Worm (Caenorhabditis elegans) whole organism, L2 larva: ENCODE measurements around the gene Y54F10BM.12.
A peak's percentile ranks its signal among the peaks of the same experiment; 100 is the strongest.

Experiments used
- C34F6.9 ChIP-seq: fragments of 150-350 bp; optimal IDR thresholded peaks from 2 replicates; lab custom pipeline; 2014; ENCODE audit warnings: missing biosample characterization, missing genetic modification characterization
- F13H6.1 ChIP-seq: sonication (generic microtip); optimal IDR thresholded peaks from 2 replicates; lab custom pipeline; 2016; ENCODE audit warnings: missing genetic modification characterization, missing compliant biosample characterization
- R02D3.7 ChIP-seq: fragments of 150-350 bp; optimal IDR thresholded peaks from 2 replicates; lab custom pipeline; 2014; ENCODE audit warnings: missing biosample characterization, missing genetic modification characterization
- blmp-1 ChIP-seq: sonication (generic microtip); optimal IDR thresholded peaks from 2 replicates; lab custom pipeline; 2017; ENCODE audit warnings: missing genetic modification characterization, mild to moderate bottlenecking, missing compliant biosample characterization, antibody characterized with exemption, moderate library complexity; ENCODE audit not compliant: insufficient read depth
- crh-2 ChIP-seq: sonication (generic microtip); optimal IDR thresholded peaks from 2 replicates; lab custom pipeline; 2017; ENCODE audit warnings: missing biosample characterization, missing genetic modification characterization
- elt-1 ChIP-seq: fragments of 150-350 bp; optimal IDR thresholded peaks from 2 replicates; lab custom pipeline; 2014; ENCODE audit warnings: missing biosample characterization, missing genetic modification characterization
- gmeb-1 ChIP-seq: fragments of 150-350 bp; optimal IDR thresholded peaks from 2 replicates; lab custom pipeline; 2014; ENCODE audit warnings: missing biosample characterization, missing genetic modification characterization
- lin-39 ChIP-seq: fragments of 150-350 bp; optimal IDR thresholded peaks from 2 replicates; lab custom pipeline; 2014; ENCODE audit warnings: missing biosample characterization, missing genetic modification reagents, missing genetic modification characterization
- lsy-2 ChIP-seq, 2 experiments: fragments of 150-350 bp in 1 of 2; sonication (generic microtip) in 1 of 2; optimal IDR thresholded peaks; 2 replicates each; lab custom pipeline; 2014 to 2017; ENCODE audit warnings: missing biosample characterization in 2 of 2, missing genetic modification characterization in 2 of 2
- mab-5 ChIP-seq: fragments of 150-350 bp; optimal IDR thresholded peaks from 2 replicates; lab custom pipeline; 2014; ENCODE audit warnings: missing biosample characterization, missing genetic modification characterization
- nhr-11 ChIP-seq: fragments of 150-350 bp; optimal IDR thresholded peaks from 2 replicates; lab custom pipeline; 2014; ENCODE audit warnings: missing biosample characterization, missing genetic modification characterization
- nhr-12 ChIP-seq: fragments of 150-350 bp; optimal IDR thresholded peaks from 2 replicates; lab custom pipeline; 2014; ENCODE audit warnings: missing biosample characterization, missing genetic modification characterization
- nhr-129 ChIP-seq: fragments of 150-350 bp; optimal IDR thresholded peaks from 2 replicates; lab custom pipeline; 2014; ENCODE audit warnings: missing biosample characterization, missing genetic modification characterization
- nhr-237 ChIP-seq: fragments of 150-350 bp; optimal IDR thresholded peaks from 2 replicates; lab custom pipeline; 2014; ENCODE audit warnings: missing biosample characterization, missing genetic modification characterization
- nhr-25 ChIP-seq: fragments of 150-350 bp; sonication (generic microtip); optimal IDR thresholded peaks from 3 replicates; lab custom pipeline; 2014; ENCODE audit warnings: missing biosample characterization, missing genetic modification characterization
- peb-1 ChIP-seq: fragments of 150-350 bp; optimal IDR thresholded peaks from 2 replicates; lab custom pipeline; 2014; ENCODE audit warnings: missing biosample characterization, missing genetic modification characterization
- sem-4 ChIP-seq: fragments of 150-350 bp; optimal IDR thresholded peaks from 2 replicates; lab custom pipeline; 2014; ENCODE audit warnings: missing biosample characterization, missing genetic modification reagents, missing genetic modification characterization
- sma-3 ChIP-seq: sonication (generic microtip); optimal IDR thresholded peaks from 2 replicates; lab custom pipeline; 2016; ENCODE audit warnings: missing genetic modification reagents, missing genetic modification characterization, missing compliant biosample characterization
- sma-9 ChIP-seq, 2 experiments: fragments of 150-350 bp in 1 of 2; sonication (generic microtip) in 1 of 2; optimal IDR thresholded peaks; 2 replicates each; lab custom pipeline; 2014 to 2016; ENCODE audit warnings: missing genetic modification characterization in 2 of 2, mild to moderate bottlenecking in 1 of 2, missing biosample characterization in 1 of 2, missing compliant biosample characterization in 1 of 2, missing genetic modification reagents in 1 of 2, moderate library complexity in 1 of 2
- unc-55 ChIP-seq: fragments of 150-350 bp; sonication (generic microtip); optimal IDR thresholded peaks from 3 replicates; lab custom pipeline; 2014; ENCODE audit warnings: missing biosample characterization, missing genetic modification reagents, missing genetic modification characterization
- unc-62 ChIP-seq: fragments of 150-350 bp; optimal IDR thresholded peaks from 2 replicates; lab custom pipeline; 2014; ENCODE audit warnings: missing biosample characterization, missing genetic modification reagents, missing genetic modification characterization

Gene Y54F10BM.12

DNA sequence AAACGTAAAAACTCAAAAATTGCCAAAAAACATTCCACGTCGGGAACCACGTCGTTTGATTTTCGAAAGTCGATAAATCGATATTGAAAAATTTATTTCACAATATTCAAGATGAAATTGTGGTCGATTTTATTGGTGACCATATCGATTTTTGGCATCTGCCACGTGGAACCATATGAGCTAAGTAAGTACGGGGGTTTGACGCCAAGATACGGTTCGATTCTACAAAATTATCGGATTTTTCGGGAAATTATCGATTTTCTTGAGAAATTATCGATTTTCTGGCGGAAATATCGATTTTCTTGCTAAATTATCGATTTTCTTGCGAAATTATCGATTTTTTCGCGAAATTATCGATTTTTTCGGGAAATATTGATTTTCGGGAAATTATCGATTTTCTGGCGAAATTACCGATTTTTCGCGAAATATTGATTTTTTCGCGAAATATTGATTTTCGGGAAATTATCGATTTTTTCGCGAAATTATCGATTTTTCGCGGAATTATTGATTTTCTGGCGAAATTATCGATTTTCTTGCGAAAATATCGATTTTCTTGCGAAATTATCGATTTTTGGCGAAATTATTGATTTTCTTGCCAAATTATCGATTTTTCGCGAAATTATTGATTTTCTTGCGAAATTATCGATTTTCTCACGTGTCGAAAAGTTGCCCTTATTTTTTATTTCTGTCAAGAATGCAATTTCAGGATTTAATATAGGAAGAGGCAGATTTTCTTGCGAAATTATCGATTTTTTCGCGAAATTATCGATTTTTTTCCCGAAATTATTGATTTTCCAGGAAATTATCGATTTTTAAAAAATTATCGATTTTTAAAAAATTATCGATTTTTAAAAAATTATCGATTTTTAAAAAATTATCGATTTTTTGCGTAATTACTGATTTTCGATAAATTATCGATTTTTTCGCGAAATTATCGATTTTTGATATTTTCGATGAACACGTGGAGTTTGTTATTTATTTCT is 47.2 kb downstream of the Y54F10BM.12 start, which contains the start of gene Y54F10BM.3:
Gene Y54F10BM.3 (plus strand): TSS at position 51 of the 983 bp plus-strand sequence.
- TF ChIP-seq sem-4 (no peak), lsy-2 (tag; optimal IDR thresholded peaks at IDR 0.05; lab: Kevin White, UChicago) (no peak), gmeb-1 (tag; lab: Kevin White, UChicago) (no peak)

DNA sequence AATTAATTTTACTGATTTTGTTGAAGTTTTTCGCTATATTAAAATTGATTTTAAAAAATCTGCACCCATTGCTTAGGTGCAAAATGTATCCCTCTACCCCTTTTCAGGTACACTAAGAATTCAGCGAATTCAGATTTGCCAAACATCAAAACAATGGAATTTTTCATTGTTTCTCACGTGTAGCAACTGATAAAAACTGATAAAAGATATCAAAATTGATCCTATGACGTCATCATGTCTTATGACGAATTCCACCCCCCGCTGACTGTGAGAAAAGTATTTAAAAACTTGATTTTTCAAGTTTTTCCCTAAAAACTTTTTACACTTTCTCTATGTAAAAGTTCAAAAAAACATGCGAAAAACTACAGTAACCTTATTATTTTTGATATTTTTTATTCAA is 48.9 kb downstream of the Y54F10BM.12 start, which contains the start of gene Y54F10BM.22:
Gene Y54F10BM.22 (plus strand): TSS at position 331 of the 400 bp plus-strand sequence.
- TF ChIP-seq sma-3 (peak; percentile 59), nhr-11 (tag; lab: Kevin White, UChicago) (no peak), sem-4 (no peak), nhr-237 (no peak), crh-2 (tag; lab: Kevin White, UChicago) (no peak), unc-62 (GFP tag; lab: Kevin White, UChicago) (no peak), nhr-25 (tag; lab: Kevin White, UChicago) (peak; percentile 60)

DNA sequence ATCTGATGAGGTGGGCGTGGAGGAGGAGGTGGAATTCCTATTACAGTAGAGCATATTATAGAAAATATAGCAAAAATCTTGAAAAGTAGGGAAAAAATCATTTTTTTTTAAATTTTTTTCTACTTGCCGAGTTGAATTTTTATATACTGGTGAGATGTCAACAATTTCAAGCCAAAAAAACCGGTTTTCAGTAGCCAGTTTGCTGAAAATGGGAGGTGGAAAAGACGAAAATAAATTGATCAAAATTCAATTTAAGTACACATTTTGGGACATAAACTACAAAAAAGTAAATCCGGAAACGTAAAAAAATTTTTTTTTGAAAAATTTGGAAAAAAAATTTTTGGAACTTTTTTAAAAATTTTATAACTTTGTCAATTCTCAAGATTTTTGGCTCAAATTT is 50.0 kb downstream of the Y54F10BM.12 start, which contains the start of gene Y54F10BM.23:
Gene Y54F10BM.23 (minus strand): TSS at position 101 of the 400 bp plus-strand sequence.
- TF ChIP-seq lin-39 = no peak
- no peak for TF ChIP-seq unc-55 (GFP tag; lab: Kevin White, UChicago)
- TF ChIP-seq nhr-129 (tag; lab: Kevin White, UChicago) = no peak
- TF ChIP-seq blmp-1 (tag; lab: Kevin White, UChicago) = no peak
- no peak for TF ChIP-seq sem-4
- no peak for TF ChIP-seq peb-1 (tag; lab: Kevin White, UChicago)
- TF ChIP-seq R02D3.7 (tag; lab: Kevin White, UChicago) = no peak
- TF ChIP-seq nhr-12 (tag; lab: Kevin White, UChicago) = no peak
- no peak for TF ChIP-seq unc-62 (GFP tag; lab: Kevin White, UChicago)
- TF ChIP-seq sma-9 (GFP tag; optimal IDR thresholded peaks at IDR 0.05; lab: Kevin White, UChicago) = no peak
- no peak for TF ChIP-seq sma-9 (tag; optimal IDR thresholded peaks at IDR 0.05; lab: Kevin White, UChicago)
- no peak for TF ChIP-seq mab-5 (tag; lab: Kevin White, UChicago)
- no peak for TF ChIP-seq C34F6.9
- no peak for TF ChIP-seq F13H6.1
- no peak for TF ChIP-seq elt-1 (tag; lab: Kevin White, UChicago)
